Fruit fly (Drosophila melanogaster) whole organism, embryonic: ENCODE results near the gene MsrA.

Source experiments
- CG10274 ChIP-seq: fragments of 200-800 bp; sonication (Bioruptor generic); optimal IDR thresholded peaks from 3 replicates; lab custom pipeline; 2017; ENCODE audit warnings: missing biosample characterization, mild to moderate bottlenecking, missing genetic modification characterization
- CG10543 ChIP-seq: fragments of 200-800 bp; sonication (Bioruptor generic); optimal IDR thresholded peaks from 3 replicates; lab custom pipeline; 2017; ENCODE audit warnings: missing biosample characterization, mild to moderate bottlenecking, missing genetic modification characterization, moderate library complexity
- CG10959 ChIP-seq: fragments of 200-800 bp; sonication (Bioruptor generic); IDR thresholded peaks from 2 replicates; pipeline ENCODE4 v1.3.6; 2022; ENCODE audit warnings: missing biosample characterization, missing genetic modification characterization
- CG11456 ChIP-seq: fragments of 200-800 bp; sonication (Bioruptor generic); IDR thresholded peaks from 3 replicates; pipeline ENCODE4 v1.3.6; 2022; ENCODE audit warnings: missing biosample characterization, missing genetic modification characterization
- CG11696 ChIP-seq: fragments of 200-800 bp; sonication (Bioruptor generic); IDR thresholded peaks from 2 replicates; pipeline ENCODE4 v1.3.6; 2022; ENCODE audit warnings: missing biosample characterization, missing genetic modification characterization
- CG16779 ChIP-seq: fragments of 200-800 bp; sonication (Bioruptor generic); IDR thresholded peaks from 2 replicates; pipeline ENCODE4 v1.3.6; 2022; ENCODE audit warnings: missing biosample characterization, missing genetic modification characterization
- CG16815 ChIP-seq: fragments of 200-800 bp; sonication (Bioruptor generic); optimal IDR thresholded peaks from 3 replicates; lab custom pipeline; 2017; ENCODE audit warnings: missing biosample characterization, mild to moderate bottlenecking, missing genetic modification characterization
- CG17186 ChIP-seq: fragments of 200-800 bp; sonication (Bioruptor generic); optimal IDR thresholded peaks from 3 replicates; lab custom pipeline; 2017; ENCODE audit warnings: missing biosample characterization, missing genetic modification reagents, missing genetic modification characterization
- CG2116 ChIP-seq: fragments of 200-800 bp; sonication (Bioruptor generic); optimal IDR thresholded peaks from 3 replicates; lab custom pipeline; 2018; ENCODE audit warnings: missing biosample characterization, mild to moderate bottlenecking, missing genetic modification characterization
- CG4404 ChIP-seq: fragments of 200-800 bp; sonication (Bioruptor generic); IDR thresholded peaks from 2 replicates; pipeline ENCODE4 v1.3.6; 2022; ENCODE audit warnings: missing biosample characterization, missing genetic modification characterization
- CG6689 ChIP-seq: fragments of 200-800 bp; sonication (Bioruptor generic); IDR thresholded peaks from 2 replicates; pipeline ENCODE4 v1.3.6; 2022; ENCODE audit warnings: missing biosample characterization, missing genetic modification characterization
- CG6765 ChIP-seq: fragments of 200-800 bp; sonication (Bioruptor generic); optimal IDR thresholded peaks from 3 replicates; lab custom pipeline; 2017; ENCODE audit warnings: missing biosample characterization, mild to moderate bottlenecking, missing genetic modification characterization
- CG7745 ChIP-seq: fragments of 200-800 bp; sonication (Bioruptor generic); optimal IDR thresholded peaks from 2 replicates; lab custom pipeline; 2018; ENCODE audit warnings: missing biosample characterization, mild to moderate bottlenecking, missing genetic modification characterization, moderate library complexity
- CG8089 ChIP-seq: fragments of 200-800 bp; sonication (Bioruptor generic); optimal IDR thresholded peaks from 3 replicates; lab custom pipeline; 2016; ENCODE audit warnings: missing biosample characterization, missing genetic modification characterization
- CG8290 ChIP-seq, 3 experiments: fragments of 200-800 bp; sonication (Bioruptor generic); optimal IDR thresholded peaks; 2 replicates each; lab custom pipeline; 2016 to 2019; ENCODE audit warnings: missing biosample characterization in 3 of 3, missing genetic modification characterization in 3 of 3, mild to moderate bottlenecking in 2 of 3, moderate library complexity in 1 of 3
- CkIIα-i1 ChIP-seq: fragments of 200-800 bp; sonication (Bioruptor generic); IDR thresholded peaks from 2 replicates; pipeline ENCODE4 v1.3.6; 2022; ENCODE audit warnings: missing biosample characterization, missing genetic modification characterization
- Dek ChIP-seq: fragments of 200-800 bp; sonication (Bioruptor generic); optimal IDR thresholded peaks from 3 replicates; lab custom pipeline; 2019; ENCODE audit warnings: missing biosample characterization, mild to moderate bottlenecking, missing genetic modification characterization, moderate library complexity
- Ets97D ChIP-seq: fragments of 200-800 bp; sonication (Bioruptor generic); optimal IDR thresholded peaks from 3 replicates; lab custom pipeline; 2016; ENCODE audit warnings: missing biosample characterization, missing genetic modification characterization
- HHEX ChIP-seq: fragments of 200-800 bp; sonication (Bioruptor generic); optimal IDR thresholded peaks from 3 replicates; lab custom pipeline; 2017; ENCODE audit warnings: missing biosample characterization, mild to moderate bottlenecking, missing genetic modification characterization, missing genetic modification reagents
- Hey ChIP-seq: fragments of 200-800 bp; sonication (Bioruptor generic); optimal IDR thresholded peaks from 3 replicates; lab custom pipeline; 2018; ENCODE audit warnings: missing biosample characterization, mild to moderate bottlenecking, missing genetic modification characterization
- HmgD ChIP-seq: fragments of 200-800 bp; sonication (Bioruptor generic); optimal IDR thresholded peaks from 3 replicates; lab custom pipeline; 2016; ENCODE audit warnings: missing biosample characterization, missing genetic modification characterization
- Hr78 ChIP-seq, 2 experiments: fragments of 200-800 bp in 1 of 2; fragments of >200 bp in 1 of 2; sonication (Bioruptor generic) in 1 of 2; optimal IDR thresholded peaks; 2 replicates each; lab custom pipeline; 2017 to 2019; ENCODE audit warnings: missing biosample characterization in 2 of 2, missing genetic modification characterization in 2 of 2, mild to moderate bottlenecking in 1 of 2, moderate library complexity in 1 of 2
- Hsf ChIP-seq: fragments of 200-800 bp; sonication (Bioruptor generic); optimal IDR thresholded peaks from 3 replicates; lab custom pipeline; 2016; ENCODE audit warnings: missing biosample characterization, missing genetic modification characterization
- MBD-R2 ChIP-seq: fragments of 200-800 bp; sonication (Bioruptor generic); IDR thresholded peaks from 2 replicates; pipeline ENCODE4 v1.3.6; 2022; ENCODE audit warnings: missing biosample characterization, missing genetic modification characterization
- Med ChIP-seq: fragments of 200-800 bp; sonication (Bioruptor generic); peaks from one replicate; lab custom pipeline; 2016; ENCODE audit warnings: missing biosample characterization, missing genetic modification characterization, mild to moderate bottlenecking, inconsistent platforms, moderate library complexity
- NFAT ChIP-seq: fragments of 200-800 bp; sonication (Bioruptor generic); IDR thresholded peaks from 2 replicates; pipeline ENCODE4 v1.3.6; 2022; ENCODE audit warnings: missing biosample characterization, missing genetic modification characterization
- Pdp1 ChIP-seq, 2 experiments: fragments of 200-800 bp; sonication (Bioruptor generic); optimal IDR thresholded peaks; 3 replicates each; lab custom pipeline; 2016; ENCODE audit warnings: missing biosample characterization in 2 of 2, missing genetic modification characterization in 2 of 2, mild to moderate bottlenecking in 1 of 2, moderate library complexity in 1 of 2
- Ravus ChIP-seq: fragments of 200-800 bp; sonication (Bioruptor generic); IDR thresholded peaks from 2 replicates; pipeline ENCODE4 v1.3.6; 2022; ENCODE audit warnings: missing biosample characterization, missing genetic modification characterization
- Six4 ChIP-seq: fragments of 200-800 bp; sonication (Bioruptor generic); optimal IDR thresholded peaks from 2 replicates; lab custom pipeline; 2016; ENCODE audit warnings: missing biosample characterization, missing genetic modification characterization
- Vsx1 ChIP-seq: fragments of 200-800 bp; sonication (Bioruptor generic); optimal IDR thresholded peaks from 2 replicates; lab custom pipeline; 2017; ENCODE audit warnings: missing biosample characterization, mild to moderate bottlenecking, missing genetic modification characterization, missing genetic modification reagents
- Xbp1 ChIP-seq: fragments of 200-800 bp; sonication (Bioruptor generic); optimal IDR thresholded peaks from 3 replicates; lab custom pipeline; 2016; ENCODE audit warnings: missing biosample characterization, mild to moderate bottlenecking, missing genetic modification characterization
- Xrp1 ChIP-seq: fragments of 200-800 bp; sonication (Bioruptor generic); IDR thresholded peaks from 2 replicates; pipeline ENCODE4 v1.3.6; 2022; ENCODE audit warnings: missing biosample characterization, missing genetic modification characterization
- bbx ChIP-seq: fragments of 200-800 bp; sonication (Bioruptor generic); IDR thresholded peaks from 2 replicates; pipeline ENCODE4 v1.3.6; 2022; ENCODE audit warnings: missing biosample characterization, missing genetic modification characterization; ENCODE audit not compliant: partially characterized antibody
- cg ChIP-seq: fragments of 200-800 bp; sonication (Bioruptor generic); optimal IDR thresholded peaks from 3 replicates; lab custom pipeline; 2019; ENCODE audit warnings: missing biosample characterization, mild to moderate bottlenecking, missing genetic modification characterization, moderate library complexity
- crp ChIP-seq, 2 experiments: fragments of 200-800 bp; sonication (Bioruptor generic); optimal IDR thresholded peaks; 2 replicates in 1 of 2; 3 replicates in 1 of 2; lab custom pipeline; 2017; ENCODE audit warnings: missing biosample characterization in 2 of 2, missing genetic modification characterization in 2 of 2, mild to moderate bottlenecking in 1 of 2, moderate library complexity in 1 of 2
- disco-r ChIP-seq: fragments of 200-800 bp; sonication (Bioruptor generic); optimal IDR thresholded peaks from 2 replicates; lab custom pipeline; 2016; ENCODE audit warnings: missing biosample characterization, missing genetic modification characterization
- exex ChIP-seq: fragments of 200-800 bp; sonication (Bioruptor generic); optimal IDR thresholded peaks from 4 replicates; lab custom pipeline; 2018; ENCODE audit warnings: missing biosample characterization, mild to moderate bottlenecking, missing genetic modification characterization, moderate library complexity
- grau ChIP-seq: fragments of 200-800 bp; optimal IDR thresholded peaks from 3 replicates; lab custom pipeline; 2019; ENCODE audit warnings: missing biosample characterization, mild to moderate bottlenecking, missing genetic modification characterization, moderate library complexity
- ham ChIP-seq: fragments of 200-800 bp; sonication (Bioruptor generic); IDR thresholded peaks from 2 replicates; pipeline ENCODE4 v1.3.6; 2022; ENCODE audit warnings: missing biosample characterization, missing genetic modification characterization
- lola ChIP-seq, 3 experiments: fragments of >200 bp in 2 of 3; fragments of 200-800 bp in 1 of 3; sonication (Bioruptor generic) in 1 of 3; optimal IDR thresholded peaks; 2 replicates each; lab custom pipeline; 2017 to 2019; ENCODE audit warnings: missing biosample characterization in 3 of 3, missing genetic modification characterization in 3 of 3, mild to moderate bottlenecking in 1 of 3, moderate library complexity in 1 of 3
- nom ChIP-seq: fragments of 200-800 bp; sonication (Bioruptor generic); optimal IDR thresholded peaks from 2 replicates; lab custom pipeline; 2017; ENCODE audit warnings: missing biosample characterization, missing genetic modification characterization, mild to moderate bottlenecking, moderate library complexity, missing genetic modification reagents
- onecut ChIP-seq: fragments of 200-800 bp; sonication (Bioruptor generic); IDR thresholded peaks from 2 replicates; pipeline ENCODE4 v1.3.6; 2022; ENCODE audit warnings: missing biosample characterization, missing genetic modification characterization
- pum ChIP-seq: fragments of 200-800 bp; sonication (Bioruptor generic); optimal IDR thresholded peaks from 2 replicates; lab custom pipeline; 2016; ENCODE audit warnings: missing biosample characterization, missing genetic modification characterization
- sd ChIP-seq: fragments of 200-800 bp; sonication (Bioruptor generic); optimal IDR thresholded peaks from 3 replicates; lab custom pipeline; 2018; ENCODE audit warnings: missing biosample characterization, mild to moderate bottlenecking, missing genetic modification characterization, moderate library complexity
- sim ChIP-seq: fragments of 200-800 bp; sonication (Bioruptor generic); IDR thresholded peaks from 2 replicates; pipeline ENCODE4 v1.3.6; 2022; ENCODE audit warnings: missing biosample characterization, missing genetic modification characterization
- so ChIP-seq: fragments of 200-800 bp; sonication (Bioruptor generic); IDR thresholded peaks from 3 replicates; pipeline ENCODE4 v1.3.6; 2022; ENCODE audit warnings: missing biosample characterization, missing genetic modification characterization
- stwl ChIP-seq: fragments of 200-800 bp; sonication (Bioruptor generic); optimal IDR thresholded peaks from 3 replicates; lab custom pipeline; 2018; ENCODE audit warnings: missing biosample characterization, mild to moderate bottlenecking, missing genetic modification characterization, moderate library complexity
- sug ChIP-seq: fragments of 200-800 bp; optimal IDR thresholded peaks from 2 replicates; lab custom pipeline; 2019; ENCODE audit warnings: missing biosample characterization, mild to moderate bottlenecking, missing genetic modification characterization, moderate library complexity
- tin ChIP-seq: fragments of 200-800 bp; sonication (Bioruptor generic); optimal IDR thresholded peaks from 3 replicates; lab custom pipeline; 2016; ENCODE audit warnings: missing biosample characterization, missing genetic modification characterization

MsrA gene

DNA sequence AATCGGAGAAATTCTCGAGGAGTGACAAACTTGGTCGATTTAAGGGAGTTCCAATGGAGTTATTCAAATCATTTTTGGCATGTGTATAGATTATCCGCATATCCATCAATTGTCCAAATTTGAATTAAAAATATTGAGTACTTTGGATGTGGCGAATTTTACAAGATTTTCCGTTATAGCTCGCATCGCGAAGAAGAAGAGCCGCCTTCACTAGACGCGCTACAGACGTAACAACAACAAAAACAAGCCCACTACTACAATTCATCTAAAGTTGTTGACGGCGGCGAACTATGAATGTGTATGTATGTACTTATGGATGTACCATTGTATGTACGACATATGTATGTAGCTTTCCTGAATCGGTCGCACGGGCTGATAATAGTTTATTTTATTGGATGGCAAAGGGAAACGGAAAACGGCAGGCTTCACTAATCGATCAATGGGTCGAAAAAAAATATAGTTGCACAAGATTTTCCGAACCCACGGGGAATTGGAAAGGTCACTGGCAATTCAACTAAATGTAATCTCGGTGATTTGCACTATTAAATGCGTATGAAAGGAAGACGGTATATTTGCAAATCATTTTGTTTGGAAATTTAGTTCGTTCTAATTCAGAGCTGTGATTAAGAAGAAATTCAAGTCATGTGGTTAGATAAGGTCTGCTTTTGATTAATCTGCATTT, 4.1 kb downstream of the MsrA start (continued):
- TF ChIP-seq Vsx1, result peak; percentile 28
- TF ChIP-seq Hey (tag; lab: Kevin White, UChicago), result no peak
- TF ChIP-seq pum (GFP tag; lab: Kevin White, UChicago), result no peak
- TF ChIP-seq CG6689 (GFP tag; lab: Robert Waterston, UW), result no peak
- TF ChIP-seq sd (tag; lab: Kevin White, UChicago), result peak; percentile 17
- no peak for TF ChIP-seq Xrp1
- no peak for TF ChIP-seq CkIIα-i1 (GFP tag; lab: Robert Waterston, UW)
- TF ChIP-seq CG11696, result no peak
- TF ChIP-seq CG4404 (GFP tag; lab: Robert Waterston, UW), result no peak
- no peak for TF ChIP-seq sug
- TF ChIP-seq crp (GFP tag; optimal IDR thresholded peaks at IDR 0.05; lab: Kevin White, UChicago), result no peak
- TF ChIP-seq HmgD (GFP tag; lab: Kevin White, UChicago), result no peak
- TF ChIP-seq CG7745 (tag; lab: Kevin White, UChicago), result no peak
- TF ChIP-seq disco-r (GFP tag; lab: Kevin White, UChicago), result no peak
- peak; percentile 43 for TF ChIP-seq exex (tag; lab: Kevin White, UChicago)
- no peak for TF ChIP-seq CG8290 (GFP tag; optimal IDR thresholded peaks at IDR 0.05; lab: Kevin White, UChicago)
- TF ChIP-seq CG8290 (tag; optimal IDR thresholded peaks at IDR 0.05; lab: Kevin White, UChicago), result no peak
- TF ChIP-seq Dek (tag; lab: Kevin White, UChicago), result no peak
- no peak for TF ChIP-seq HHEX (GFP tag; lab: Kevin White, UChicago)
- no peak for TF ChIP-seq ham
- no peak for TF ChIP-seq Six4 (GFP tag; lab: Kevin White, UChicago)
- TF ChIP-seq Xbp1 (GFP tag; lab: Kevin White, UChicago), result no peak
- peak; percentile 17 for TF ChIP-seq cg
- no peak for TF ChIP-seq CG16779 (GFP tag; lab: Robert Waterston, UW)
- peak in 1 of 2 experiments; percentile 43 for TF ChIP-seq Pdp1 (GFP tag; optimal IDR thresholded peaks at IDR 0.05; lab: Kevin White, UChicago)
- no peak for TF ChIP-seq so
- TF ChIP-seq bbx (GFP tag; lab: Robert Waterston, UW), result no peak
- no peak for TF ChIP-seq Hsf (GFP tag; lab: Kevin White, UChicago)
- TF ChIP-seq CG2116, result no peak
- TF ChIP-seq CG16815, result no peak
- no peak for TF ChIP-seq CG11456 (GFP tag; lab: Robert Waterston, UW)
- no peak for TF ChIP-seq MBD-R2 (GFP tag; lab: Robert Waterston, UW)
- TF ChIP-seq CG6765 (GFP tag; lab: Kevin White, UChicago), result peak; percentile 17
- no peak for TF ChIP-seq CG10959 (GFP tag; lab: Robert Waterston, UW)
- TF ChIP-seq CG17186 (GFP tag; lab: Kevin White, UChicago), result no peak
- peak; percentile 73 for TF ChIP-seq CG10543
- TF ChIP-seq Ets97D, result no peak
- TF ChIP-seq lola (GFP tag; optimal IDR thresholded peaks at IDR 0.05; lab: Kevin White, UChicago), result no peak
- TF ChIP-seq CG10274, result no peak
- TF ChIP-seq Ravus, result no peak
- TF ChIP-seq nom (GFP tag; lab: Kevin White, UChicago), result no peak
- no peak for TF ChIP-seq onecut (GFP tag; lab: Robert Waterston, UW)
- TF ChIP-seq CG8089 (GFP tag; lab: Kevin White, UChicago), result no peak
- no peak for TF ChIP-seq NFAT (GFP tag; lab: Robert Waterston, UW)
- TF ChIP-seq Hr78 (GFP tag; optimal IDR thresholded peaks at IDR 0.05; lab: Kevin White, UChicago), result peak in 1 of 2 experiments; percentile 67
- TF ChIP-seq grau (tag; lab: Kevin White, UChicago), result no peak
- TF ChIP-seq stwl, result no peak
- TF ChIP-seq sim (GFP tag; lab: Robert Waterston, UW), result no peak
- no peak for TF ChIP-seq tin
- TF ChIP-seq Med, result peak; percentile 77
